Worm (Caenorhabditis elegans) whole organism, early embryonic: ENCODE data around the gene wah-1.

ENCODE experiments used
- B0310.2 ChIP-seq: sonication (generic microtip); optimal IDR thresholded peaks from 2 replicates; lab custom pipeline; 2016; ENCODE audit warnings: mild to moderate bottlenecking, missing genetic modification characterization, missing compliant biosample characterization
- F13C5.2 ChIP-seq: sonication (generic microtip); optimal IDR thresholded peaks from 2 replicates; lab custom pipeline; 2017; ENCODE audit warnings: mild to moderate bottlenecking, missing genetic modification characterization, inconsistent platforms, missing compliant biosample characterization
- aly-1 ChIP-seq: sonication (generic microtip); optimal IDR thresholded peaks from 2 replicates; lab custom pipeline; 2016; ENCODE audit warnings: missing genetic modification characterization, missing compliant biosample characterization
- ama-1 ChIP-seq: fragments of 150-350 bp; optimal IDR thresholded peaks from 2 replicates; lab custom pipeline; 2014
- ceh-13 ChIP-seq: fragments of 200-800 bp; sonication (Bioruptor generic); optimal IDR thresholded peaks from 2 replicates; lab custom pipeline; 2018; ENCODE audit warnings: mild to moderate bottlenecking, missing genetic modification characterization, missing compliant biosample characterization
- ceh-36 ChIP-seq: sonication (generic microtip); optimal IDR thresholded peaks from 2 replicates; lab custom pipeline; 2016; ENCODE audit warnings: missing genetic modification characterization, inconsistent platforms, missing compliant biosample characterization
- ets-7 ChIP-seq: sonication (generic microtip); optimal IDR thresholded peaks from 2 replicates; lab custom pipeline; 2016; ENCODE audit warnings: missing genotype, missing genetic modification characterization, missing compliant biosample characterization
- flt-1 ChIP-seq: fragments of 200-800 bp; sonication (Bioruptor generic); IDR thresholded peaks from 2 replicates; pipeline ENCODE4 v1.3.6; 2022; ENCODE audit warnings: missing genetic modification characterization, missing compliant biosample characterization
- hmbx-1 ChIP-seq: sonication (generic microtip); optimal IDR thresholded peaks from 2 replicates; lab custom pipeline; 2016; ENCODE audit warnings: mild to moderate bottlenecking, missing genetic modification characterization, missing compliant biosample characterization
- hmg-4 ChIP-seq: fragments of 200-800 bp; sonication (Bioruptor generic); optimal IDR thresholded peaks from 2 replicates; lab custom pipeline; 2018; ENCODE audit warnings: mild to moderate bottlenecking, missing genetic modification characterization, missing compliant biosample characterization
- hnd-1 ChIP-seq: sonication (generic microtip); optimal IDR thresholded peaks from 2 replicates; lab custom pipeline; 2016; ENCODE audit warnings: missing genetic modification characterization, missing compliant biosample characterization
- pes-1 ChIP-seq: fragments of 200-800 bp; sonication (Bioruptor generic); IDR thresholded peaks from 2 replicates; pipeline ENCODE4 v1.3.6; 2022; ENCODE audit warnings: missing genetic modification reagents, missing genetic modification characterization, missing compliant biosample characterization
- scrt-1 ChIP-seq: fragments of 200-800 bp; sonication (Bioruptor generic); IDR thresholded peaks from 2 replicates; pipeline ENCODE4 v1.3.6; 2022; ENCODE audit warnings: missing genetic modification characterization, missing compliant biosample characterization
- sea-1 ChIP-seq: fragments of 200-800 bp; sonication (Bioruptor generic); conservative IDR thresholded peaks from 2 replicates; pipeline ENCODE4 v1.3.6; 2022; ENCODE audit warnings: missing genetic modification characterization, missing compliant biosample characterization
- tbx-11 ChIP-seq: fragments of 200-800 bp; sonication (Bioruptor generic); IDR thresholded peaks from 2 replicates; pipeline ENCODE4 v1.3.6; 2022; ENCODE audit warnings: missing genetic modification characterization, missing compliant biosample characterization
- tbx-37 ChIP-seq: fragments of 200-800 bp; sonication (Bioruptor generic); conservative IDR thresholded peaks from 2 replicates; pipeline ENCODE4 v1.3.6; 2022; ENCODE audit warnings: missing genetic modification reagents, missing genetic modification characterization, missing compliant biosample characterization
- tra-4 ChIP-seq: sonication (generic microtip); optimal IDR thresholded peaks from 2 replicates; lab custom pipeline; 2017; ENCODE audit warnings: missing genetic modification characterization, missing compliant biosample characterization

Gene wah-1

ce11 chrIII:11978742-11979141 lies 11.2 kb upstream of the wah-1 start, which contains the start of gene Y56A3A.30:
Gene Y56A3A.30, minus strand, starts transcription at chrIII:11979065.
- TF ChIP-seq hnd-1 (tag; lab: Kevin White, UChicago): no peak
- TF ChIP-seq B0310.2 (tag; lab: Kevin White, UChicago): no peak
- TF ChIP-seq aly-1 (tag; lab: Kevin White, UChicago): no peak
- TF ChIP-seq hmg-4 (GFP tag; lab: Kevin White, UChicago): no peak
- no peak for TF ChIP-seq tbx-37 (GFP tag; lab: Robert Waterston, UW)
- no peak for TF ChIP-seq flt-1 (GFP tag; lab: Robert Waterston, UW)
- TF ChIP-seq tbx-11 (GFP tag; lab: Robert Waterston, UW): no peak
- TF ChIP-seq pes-1 (GFP tag; lab: Robert Waterston, UW): no peak
- no peak for TF ChIP-seq scrt-1
- no peak for TF ChIP-seq sea-1 (GFP tag; lab: Robert Waterston, UW)
- no peak for TF ChIP-seq F13C5.2 (tag; lab: Kevin White, UChicago)
- TF ChIP-seq ceh-13 (GFP tag; lab: Kevin White, UChicago): no peak
- no peak for TF ChIP-seq ama-1 (lab: Kevin White, UChicago)
- no peak for TF ChIP-seq hmbx-1
- no peak for TF ChIP-seq ceh-36
- TF ChIP-seq tra-4 (tag; lab: Kevin White, UChicago): no peak
- no peak for TF ChIP-seq ets-7

ce11 chrIII:11980743-11981142 lies 9.2 kb upstream of the wah-1 start:
- TF ChIP-seq hmg-4 (GFP tag; lab: Kevin White, UChicago): no peak
- TF ChIP-seq aly-1 (tag; lab: Kevin White, UChicago): no peak

- TF ChIP-seq ceh-13 (GFP tag; lab: Kevin White, UChicago) (no peak), tbx-37 (GFP tag; lab: Robert Waterston, UW) (no peak), ceh-36 (no peak), ets-7 (no peak), pes-1 (GFP tag; lab: Robert Waterston, UW) (no peak), tra-4 (tag; lab: Kevin White, UChicago) (no peak), flt-1 (GFP tag; lab: Robert Waterston, UW) (no peak), hmbx-1 (no peak), sea-1 (GFP tag; lab: Robert Waterston, UW) (no peak), hnd-1 (tag; lab: Kevin White, UChicago) (no peak), F13C5.2 (tag; lab: Kevin White, UChicago) (no peak), ama-1 (lab: Kevin White, UChicago) (no peak), scrt-1 (no peak)
Observed at ce11 chrIII:11981539-11981938, 8.4 kb upstream of the wah-1 start.

- no peak for TF ChIP-seq hmbx-1
- no peak for TF ChIP-seq scrt-1
- TF ChIP-seq sea-1 (GFP tag; lab: Robert Waterston, UW): no peak
- no peak for TF ChIP-seq ets-7
- TF ChIP-seq aly-1 (tag; lab: Kevin White, UChicago): no peak
- no peak for TF ChIP-seq ceh-36
- TF ChIP-seq pes-1 (GFP tag; lab: Robert Waterston, UW): no peak
- TF ChIP-seq ama-1 (lab: Kevin White, UChicago): no peak
- no peak for TF ChIP-seq tbx-37 (GFP tag; lab: Robert Waterston, UW)
- no peak for TF ChIP-seq hnd-1 (tag; lab: Kevin White, UChicago)
- TF ChIP-seq tbx-11 (GFP tag; lab: Robert Waterston, UW): no peak
- no peak for TF ChIP-seq ceh-13 (GFP tag; lab: Kevin White, UChicago)
- no peak for TF ChIP-seq F13C5.2 (tag; lab: Kevin White, UChicago)
- TF ChIP-seq tra-4 (tag; lab: Kevin White, UChicago): no peak
- TF ChIP-seq flt-1 (GFP tag; lab: Robert Waterston, UW): no peak
Observed at ce11 chrIII:11982474-11982873, 7.5 kb upstream of the wah-1 start.

ce11 chrIII:11985066-11985465 lies 4.9 kb upstream of the wah-1 start:
- TF ChIP-seq flt-1 (GFP tag; lab: Robert Waterston, UW) (no peak), scrt-1 (no peak), ama-1 (lab: Kevin White, UChicago) (no peak), tra-4 (tag; lab: Kevin White, UChicago) (no peak), tbx-37 (GFP tag; lab: Robert Waterston, UW) (no peak), ceh-36 (no peak), ceh-13 (GFP tag; lab: Kevin White, UChicago) (no peak), pes-1 (GFP tag; lab: Robert Waterston, UW) (no peak), hmbx-1 (no peak), hmg-4 (GFP tag; lab: Kevin White, UChicago) (no peak), B0310.2 (tag; lab: Kevin White, UChicago) (no peak), sea-1 (GFP tag; lab: Robert Waterston, UW) (no peak), hnd-1 (tag; lab: Kevin White, UChicago) (no peak), aly-1 (tag; lab: Kevin White, UChicago) (no peak)

- no peak for TF ChIP-seq pes-1 (GFP tag; lab: Robert Waterston, UW)
- no peak for TF ChIP-seq hmg-4 (GFP tag; lab: Kevin White, UChicago)
- no peak for TF ChIP-seq B0310.2 (tag; lab: Kevin White, UChicago)
- no peak for TF ChIP-seq hmbx-1
- TF ChIP-seq hnd-1 (tag; lab: Kevin White, UChicago): no peak
- TF ChIP-seq ama-1 (lab: Kevin White, UChicago): no peak
- no peak for TF ChIP-seq tra-4 (tag; lab: Kevin White, UChicago)
- no peak for TF ChIP-seq tbx-37 (GFP tag; lab: Robert Waterston, UW)
- no peak for TF ChIP-seq ceh-36
- no peak for TF ChIP-seq aly-1 (tag; lab: Kevin White, UChicago)
- TF ChIP-seq F13C5.2 (tag; lab: Kevin White, UChicago): no peak
- no peak for TF ChIP-seq tbx-11 (GFP tag; lab: Robert Waterston, UW)
- no peak for TF ChIP-seq ets-7
- TF ChIP-seq scrt-1: no peak
- TF ChIP-seq sea-1 (GFP tag; lab: Robert Waterston, UW): no peak
- TF ChIP-seq flt-1 (GFP tag; lab: Robert Waterston, UW): no peak
- no peak for TF ChIP-seq ceh-13 (GFP tag; lab: Kevin White, UChicago)
Observed at ce11 chrIII:11991654-11992292, 1.8 kb downstream of the wah-1 start.

ce11 chrIII:11995783-11996182 lies 5.8 kb downstream of the wah-1 start:
- TF ChIP-seq scrt-1: no peak
- TF ChIP-seq hmg-4 (GFP tag; lab: Kevin White, UChicago): no peak
- no peak for TF ChIP-seq ceh-36
- no peak for TF ChIP-seq hmbx-1
- TF ChIP-seq tra-4 (tag; lab: Kevin White, UChicago): no peak
- TF ChIP-seq sea-1 (GFP tag; lab: Robert Waterston, UW): no peak
- no peak for TF ChIP-seq tbx-11 (GFP tag; lab: Robert Waterston, UW)
- no peak for TF ChIP-seq B0310.2 (tag; lab: Kevin White, UChicago)
